Fruit fly (Drosophila melanogaster): ENCODE measurements around the gene CG32554.
A peak's percentile ranks its signal among the peaks of the same experiment; 100 is the strongest.

The CG32554 gene

DNA sequence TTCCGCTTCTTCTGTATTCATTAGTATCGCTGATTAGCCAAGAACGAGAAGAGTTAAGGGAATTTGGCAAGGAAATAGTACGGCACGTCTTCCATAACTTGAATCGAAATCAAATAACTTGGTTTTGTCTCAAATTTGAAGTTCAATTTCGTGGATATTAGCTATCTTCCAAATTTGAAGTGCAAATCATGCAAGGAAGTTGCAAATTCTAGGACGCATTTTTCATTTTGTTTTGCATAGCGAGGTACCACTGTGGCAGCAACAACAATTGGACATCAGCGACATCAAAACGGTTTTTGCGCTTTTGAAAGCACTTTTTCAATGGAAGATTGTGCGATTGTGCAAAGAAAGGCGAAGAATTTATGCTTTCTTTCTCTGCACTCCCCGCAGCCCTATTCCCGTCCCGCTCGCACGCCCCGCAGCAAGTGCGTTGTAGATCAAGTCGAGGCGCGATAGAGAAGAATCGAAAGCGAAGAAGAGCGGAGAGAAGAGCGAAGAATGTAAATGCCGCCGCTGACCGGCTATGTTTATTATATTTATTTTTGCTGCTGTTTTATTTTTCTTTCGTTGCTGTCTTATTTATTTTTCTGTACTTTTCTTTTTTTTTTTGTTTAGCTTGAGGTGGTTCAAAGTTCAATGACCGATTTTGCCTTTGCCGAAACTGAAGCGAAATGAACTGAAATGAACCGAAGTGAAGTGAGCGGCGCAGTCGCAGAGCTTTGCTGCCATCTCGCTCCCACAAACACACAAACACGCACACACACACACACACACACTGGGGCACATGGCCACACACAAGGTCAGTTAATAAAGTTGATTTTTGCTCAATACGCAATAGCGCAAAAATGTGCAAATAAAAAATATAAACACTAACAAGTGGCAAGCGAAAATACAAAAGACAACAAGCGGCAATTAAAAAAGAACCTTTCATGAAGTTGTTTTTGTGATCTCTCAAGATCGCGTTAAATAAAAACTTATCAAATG, 28.9 kb upstream of the CG32554 start:
- peak; percentile 9 for TF ChIP-seq Rel (GFP tag; optimal IDR thresholded peaks at IDR 0.05)
- TF ChIP-seq Rel (tag; optimal IDR thresholded peaks at IDR 0.05): peak; percentile 28
- TF ChIP-seq br (GFP tag; optimal IDR thresholded peaks at IDR 0.05): peak; percentile 74
- TF ChIP-seq CG9705 (GFP tag; optimal IDR thresholded peaks at IDR 0.05): peak; percentile 24
- peak; percentile 1 for TF ChIP-seq sage (GFP tag; optimal IDR thresholded peaks at IDR 0.05)
- TF ChIP-seq Hnf4 (GFP tag; optimal IDR thresholded peaks at IDR 0.05): peak; percentile 57
- TF ChIP-seq ey (GFP tag; optimal IDR thresholded peaks at IDR 0.05): peak; percentile 85
- TF ChIP-seq dl (GFP tag; optimal IDR thresholded peaks at IDR 0.05; ENCODE audit: insufficient read depth in 1 of 2, partially characterized antibody in 2 of 2): no peak
- no peak for TF ChIP-seq dsf (GFP tag; optimal IDR thresholded peaks at IDR 0.05; ENCODE audit: borderline replicate concordance)
- TF ChIP-seq sv (GFP tag; optimal IDR thresholded peaks at IDR 0.05): no peak
- peak; percentile 47 for TF ChIP-seq OdsH (GFP tag; optimal IDR thresholded peaks at IDR 0.05)
- TF ChIP-seq brk (GFP tag; optimal IDR thresholded peaks at IDR 0.05): no peak
- TF ChIP-seq Vsx2 (GFP tag; optimal IDR thresholded peaks at IDR 0.05; ENCODE audit: partially characterized antibody): peak; percentile 5
- TF ChIP-seq foxo (GFP tag; optimal IDR thresholded peaks at IDR 0.05): peak in 1 of 2 experiments; percentile 89
- peak; percentile 81 for TF ChIP-seq h (GFP tag; optimal IDR thresholded peaks at IDR 0.05)
- no peak for TF ChIP-seq N (GFP tag; optimal IDR thresholded peaks at IDR 0.05)
- TF ChIP-seq Mio (GFP tag; optimal IDR thresholded peaks at IDR 0.05): no peak
- peak; percentile 80 for TF ChIP-seq fru (GFP tag; optimal IDR thresholded peaks at IDR 0.05)
- peak; percentile 38 for TF ChIP-seq CrebA (GFP tag; optimal IDR thresholded peaks at IDR 0.05; ENCODE audit: borderline replicate concordance)
- TF ChIP-seq Hr83 (GFP tag; optimal IDR thresholded peaks at IDR 0.05; ENCODE audit: poor library complexity, severe bottlenecking): no peak
- no peak for TF ChIP-seq Hr78 (GFP tag; optimal IDR thresholded peaks at IDR 0.05)
- TF ChIP-seq GATAd (GFP tag; optimal IDR thresholded peaks at IDR 0.05): no peak
- peak; percentile 78 for TF ChIP-seq HLH106 (tag; optimal IDR thresholded peaks at IDR 0.05)
- no peak for TF ChIP-seq jim (GFP tag; optimal IDR thresholded peaks at IDR 0.05)
- no peak for TF ChIP-seq lola (GFP tag; optimal IDR thresholded peaks at IDR 0.05)
- no peak for TF ChIP-seq usp (GFP tag; optimal IDR thresholded peaks at IDR 0.05)
- peak; percentile 39 for TF ChIP-seq dmrt93B (GFP tag; optimal IDR thresholded peaks at IDR 0.05)
- peak; percentile 19 for TF ChIP-seq woc (GFP tag; optimal IDR thresholded peaks at IDR 0.05)
- TF ChIP-seq tai (GFP tag; optimal IDR thresholded peaks at IDR 0.05): peak; percentile 38
- no peak for TF ChIP-seq Abd-B (GFP tag; optimal IDR thresholded peaks at IDR 0.05)
- peak; percentile 70 for TF ChIP-seq psq (GFP tag; optimal IDR thresholded peaks at IDR 0.05)
- TF ChIP-seq Jra (GFP tag; optimal IDR thresholded peaks at IDR 0.05): no peak
- TF ChIP-seq Dif (GFP tag; optimal IDR thresholded peaks at IDR 0.05; ENCODE audit: partially characterized antibody): no peak
- no peak for TF ChIP-seq Myc (optimal IDR thresholded peaks at IDR 0.05)
- TF ChIP-seq CG32264 (GFP tag; optimal IDR thresholded peaks at IDR 0.05): no peak
- peak; percentile 35 for TF ChIP-seq Sp1 (GFP tag; optimal IDR thresholded peaks at IDR 0.05)
- no peak for TF ChIP-seq pan (optimal IDR thresholded peaks at IDR 0.05)
- peak; percentile 64 for TF ChIP-seq Dfd (GFP tag; optimal IDR thresholded peaks at IDR 0.05)
- TF ChIP-seq rgr (GFP tag; optimal IDR thresholded peaks at IDR 0.05): peak; percentile 80

DNA sequence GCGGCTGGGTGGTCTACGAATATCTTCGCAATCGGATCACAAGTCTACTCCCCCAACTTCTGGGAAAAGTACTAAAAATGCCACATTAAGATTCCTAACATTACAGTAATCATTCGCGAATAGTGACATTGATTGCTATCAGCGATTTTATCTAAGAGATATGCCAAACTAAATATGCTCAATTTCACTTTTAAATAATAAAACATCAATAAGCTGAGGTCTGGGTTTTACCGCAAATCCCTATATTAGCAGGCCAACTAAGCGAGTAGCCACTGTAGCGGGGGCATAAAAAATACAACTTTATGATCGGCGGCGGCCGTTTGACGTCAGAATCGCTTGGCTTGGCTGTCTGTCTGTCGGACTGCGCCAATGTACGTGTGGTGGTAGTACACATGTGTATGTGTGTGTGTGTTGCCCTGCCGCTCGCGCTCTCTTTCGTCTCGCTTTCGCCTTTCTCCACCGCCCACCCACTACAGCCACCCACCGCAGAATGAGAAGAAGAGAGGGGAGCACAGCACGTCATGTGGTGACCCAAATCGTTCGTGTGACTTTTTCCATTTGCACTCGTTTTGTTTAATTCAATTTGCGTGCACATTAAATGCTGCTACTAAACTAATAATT, 27.9 kb upstream of the CG32554 start:
- peak; percentile 95 for TF ChIP-seq CG32264 (GFP tag; optimal IDR thresholded peaks at IDR 0.05)
- TF ChIP-seq lola (GFP tag; optimal IDR thresholded peaks at IDR 0.05): no peak
- peak; percentile 92 for TF ChIP-seq sv (GFP tag; optimal IDR thresholded peaks at IDR 0.05)
- TF ChIP-seq fru (GFP tag; optimal IDR thresholded peaks at IDR 0.05): peak; percentile 97
- TF ChIP-seq foxo (GFP tag; optimal IDR thresholded peaks at IDR 0.05): peak; percentile 92 to 98
- TF ChIP-seq CrebA (GFP tag; optimal IDR thresholded peaks at IDR 0.05; ENCODE audit: borderline replicate concordance): peak; percentile 83
- TF ChIP-seq tai (GFP tag; optimal IDR thresholded peaks at IDR 0.05): peak; percentile 93
- peak; percentile 92 for TF ChIP-seq psq (GFP tag; optimal IDR thresholded peaks at IDR 0.05)
- TF ChIP-seq usp (GFP tag; optimal IDR thresholded peaks at IDR 0.05): no peak
- TF ChIP-seq Myc (optimal IDR thresholded peaks at IDR 0.05): no peak
- TF ChIP-seq Hnf4 (GFP tag; optimal IDR thresholded peaks at IDR 0.05): peak; percentile 97
- TF ChIP-seq dsf (GFP tag; optimal IDR thresholded peaks at IDR 0.05; ENCODE audit: borderline replicate concordance): peak; percentile 80
- TF ChIP-seq Vsx2 (GFP tag; optimal IDR thresholded peaks at IDR 0.05; ENCODE audit: partially characterized antibody): no peak
- no peak for TF ChIP-seq Dfd (GFP tag; optimal IDR thresholded peaks at IDR 0.05)
- peak; percentile 98 for TF ChIP-seq ey (GFP tag; optimal IDR thresholded peaks at IDR 0.05)
- TF ChIP-seq CG9705 (GFP tag; optimal IDR thresholded peaks at IDR 0.05): peak; percentile 86
- TF ChIP-seq sage (GFP tag; optimal IDR thresholded peaks at IDR 0.05): peak; percentile 57
- TF ChIP-seq Dif (GFP tag; optimal IDR thresholded peaks at IDR 0.05; ENCODE audit: partially characterized antibody): no peak
- peak; percentile 96 for TF ChIP-seq Sp1 (GFP tag; optimal IDR thresholded peaks at IDR 0.05)
- TF ChIP-seq GATAd (GFP tag; optimal IDR thresholded peaks at IDR 0.05): peak; percentile 84
- TF ChIP-seq Hr83 (GFP tag; optimal IDR thresholded peaks at IDR 0.05; ENCODE audit: poor library complexity, severe bottlenecking): peak; percentile 74
- peak; percentile 97 for TF ChIP-seq br (GFP tag; optimal IDR thresholded peaks at IDR 0.05)
- TF ChIP-seq HLH106 (tag; optimal IDR thresholded peaks at IDR 0.05): peak; percentile 97
- peak in 1 of 2 experiments; percentile 34 for TF ChIP-seq dl (GFP tag; optimal IDR thresholded peaks at IDR 0.05; ENCODE audit: insufficient read depth in 1 of 2, partially characterized antibody in 2 of 2)
- TF ChIP-seq pan (optimal IDR thresholded peaks at IDR 0.05): no peak
- peak; percentile 84 for TF ChIP-seq Mio (GFP tag; optimal IDR thresholded peaks at IDR 0.05)
- TF ChIP-seq jim (GFP tag; optimal IDR thresholded peaks at IDR 0.05): peak; percentile 50
- TF ChIP-seq woc (GFP tag; optimal IDR thresholded peaks at IDR 0.05): peak; percentile 92
- peak; percentile 96 for TF ChIP-seq h (GFP tag; optimal IDR thresholded peaks at IDR 0.05)
- TF ChIP-seq dmrt93B (GFP tag; optimal IDR thresholded peaks at IDR 0.05): peak; percentile 89
- peak; percentile 51 for TF ChIP-seq Rel (GFP tag; optimal IDR thresholded peaks at IDR 0.05)
- TF ChIP-seq Rel (tag; optimal IDR thresholded peaks at IDR 0.05): peak; percentile 89
- TF ChIP-seq brk (GFP tag; optimal IDR thresholded peaks at IDR 0.05): peak; percentile 80
- peak; percentile 93 for TF ChIP-seq Jra (GFP tag; optimal IDR thresholded peaks at IDR 0.05)
- TF ChIP-seq Hr78 (GFP tag; optimal IDR thresholded peaks at IDR 0.05): no peak
- TF ChIP-seq Abd-B (GFP tag; optimal IDR thresholded peaks at IDR 0.05): no peak
